Fruit fly (Drosophila melanogaster): ENCODE results near the gene Abca3.

DNA sequence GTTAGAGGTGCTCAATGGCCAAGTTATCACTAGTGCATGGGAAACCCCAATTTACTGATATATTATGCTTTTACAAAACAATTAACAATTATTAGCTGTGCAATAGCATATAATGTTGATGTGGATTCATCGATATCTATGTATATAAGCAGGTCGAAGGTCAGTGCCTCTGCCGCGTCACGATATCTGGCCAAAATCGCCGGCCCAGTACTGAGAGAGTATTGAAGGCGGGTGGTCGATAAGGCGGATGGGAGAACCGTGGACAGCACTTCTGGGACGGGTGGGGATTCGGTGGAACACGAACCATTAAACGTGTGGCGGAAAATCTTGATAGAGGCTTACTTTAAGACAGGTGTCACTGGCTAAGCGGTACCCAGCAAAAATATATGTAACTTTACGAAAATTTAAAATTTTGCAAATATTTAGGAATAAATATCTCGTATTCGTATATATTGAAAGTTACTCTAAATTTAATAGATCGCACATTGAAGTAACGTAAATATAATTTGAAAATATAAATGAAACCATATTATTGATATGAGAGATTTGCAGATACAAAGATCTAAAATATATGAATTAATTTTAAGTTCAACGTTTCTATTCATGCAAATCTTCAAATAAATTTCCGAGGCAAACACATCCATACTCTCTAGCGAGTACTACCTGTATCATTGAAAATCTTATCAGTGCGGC lies 16.0 kb upstream of the Abca3 start:
- TF ChIP-seq fd96Ca (GFP tag; IDR thresholded peaks at IDR 0.05) (no peak), CG12605 (GFP tag; IDR thresholded peaks at IDR 0.05) (no peak), CG8159 (tag; optimal IDR thresholded peaks at IDR 0.05) (peak; percentile 62), EcR (GFP tag; optimal IDR thresholded peaks at IDR 0.05) (no peak), CG34367 (tag; optimal IDR thresholded peaks at IDR 0.05) (no peak), CG17806 (tag; optimal IDR thresholded peaks at IDR 0.05) (peak; percentile 18), Snoo (tag; optimal IDR thresholded peaks at IDR 0.05) (no peak), CG14655 (GFP tag; optimal IDR thresholded peaks at IDR 0.05) (no peak), CG13204 (GFP tag; optimal IDR thresholded peaks at IDR 0.05) (no peak), rn (GFP tag; IDR thresholded peaks at IDR 0.05) (no peak), CG8301 (tag; optimal IDR thresholded peaks at IDR 0.05) (peak; percentile 29), CG32121 (GFP tag; IDR thresholded peaks at IDR 0.05) (no peak), CG10348 (GFP tag; IDR thresholded peaks at IDR 0.05) (no peak), Ets98B (GFP tag; IDR thresholded peaks at IDR 0.05) (no peak)
